Fruit fly (Drosophila melanogaster) whole organism, prepupa: Measurements from ENCODE around the gene CG42714.

Experiments used
- CG10631 ChIP-seq: fragments of 200-800 bp; sonication (Bioruptor generic); optimal IDR thresholded peaks from 2 replicates; lab custom pipeline; 2016; ENCODE audit warnings: missing biosample characterization, missing genetic modification characterization
- CG10669 ChIP-seq: fragments of 200-800 bp; sonication (Bioruptor generic); optimal IDR thresholded peaks from 3 replicates; lab custom pipeline; 2018; ENCODE audit warnings: missing biosample characterization, mild to moderate bottlenecking, missing genetic modification characterization, moderate library complexity
- CG11902 ChIP-seq: fragments of 200-800 bp; sonication (Bioruptor generic); optimal IDR thresholded peaks from 3 replicates; lab custom pipeline; 2016; ENCODE audit warnings: missing biosample characterization, missing genetic modification characterization
- CG16779 ChIP-seq: fragments of 200-800 bp; sonication (Bioruptor generic); optimal IDR thresholded peaks from 3 replicates; lab custom pipeline; 2017; ENCODE audit warnings: missing biosample characterization, mild to moderate bottlenecking, missing genetic modification characterization
- CG7368 ChIP-seq: fragments of 200-800 bp; sonication (Bioruptor generic); optimal IDR thresholded peaks from 3 replicates; lab custom pipeline; 2016; ENCODE audit warnings: missing biosample characterization, missing genetic modification characterization
- Ets21C ChIP-seq: fragments of 200-800 bp; sonication (Bioruptor generic); optimal IDR thresholded peaks from 3 replicates; lab custom pipeline; 2016; ENCODE audit warnings: missing biosample characterization, missing genetic modification characterization
- Lpt ChIP-seq: fragments of 200-800 bp; sonication (Bioruptor generic); optimal IDR thresholded peaks from 3 replicates; lab custom pipeline; 2016; ENCODE audit warnings: missing biosample characterization, missing genetic modification characterization
- Met ChIP-seq: fragments of 200-800 bp; sonication (Bioruptor generic); optimal IDR thresholded peaks from 3 replicates; lab custom pipeline; 2016; ENCODE audit warnings: missing biosample characterization, missing genetic modification characterization
- OdsH ChIP-seq: fragments of 200-800 bp; sonication (Bioruptor generic); optimal IDR thresholded peaks from 3 replicates; lab custom pipeline; 2016; ENCODE audit warnings: missing biosample characterization, missing genetic modification characterization
- acj6 ChIP-seq: fragments of 200-800 bp; sonication (Bioruptor generic); optimal IDR thresholded peaks from 3 replicates; lab custom pipeline; 2016; ENCODE audit warnings: missing biosample characterization, missing genetic modification characterization
- dsx ChIP-seq: fragments of 200-800 bp; optimal IDR thresholded peaks from 3 replicates; lab custom pipeline; 2019; ENCODE audit warnings: missing biosample characterization, mild to moderate bottlenecking, missing genetic modification characterization, moderate library complexity; ENCODE audit not compliant: poor library complexity, severe bottlenecking
- topi ChIP-seq: fragments of 200-800 bp; sonication (Bioruptor generic); optimal IDR thresholded peaks from 3 replicates; lab custom pipeline; 2016; ENCODE audit warnings: missing biosample characterization, missing genetic modification characterization
- vri ChIP-seq: fragments of 200-800 bp; sonication (Bioruptor generic); optimal IDR thresholded peaks from 3 replicates; lab custom pipeline; 2016; ENCODE audit warnings: missing biosample characterization, mild to moderate bottlenecking, missing genetic modification characterization

- no peak for TF ChIP-seq vri (GFP tag; lab: Kevin White, UChicago)
- TF ChIP-seq CG10631 (GFP tag; lab: Kevin White, UChicago) = no peak
- TF ChIP-seq CG11902 (GFP tag; lab: Kevin White, UChicago) = no peak
- no peak for TF ChIP-seq acj6
- no peak for TF ChIP-seq Met
- TF ChIP-seq OdsH (GFP tag; lab: Kevin White, UChicago) = no peak
- no peak for TF ChIP-seq CG7368 (GFP tag; lab: Kevin White, UChicago)
- no peak for TF ChIP-seq topi (GFP tag; lab: Kevin White, UChicago)
- TF ChIP-seq CG16779 (tag; lab: Kevin White, UChicago) = no peak
- no peak for TF ChIP-seq CG10669 (GFP tag; lab: Kevin White, UChicago)
- TF ChIP-seq dsx (GFP tag; lab: Kevin White, UChicago) = no peak
- no peak for TF ChIP-seq Lpt (GFP tag; lab: Kevin White, UChicago)
- TF ChIP-seq Ets21C (GFP tag; lab: Kevin White, UChicago) = no peak
These were observed 19.9 kb upstream of the CG42714 start for dm6 chr3L:6253730-6254129.
